Worm (Caenorhabditis elegans): ENCODE results near the gene egl-15.

DNA sequence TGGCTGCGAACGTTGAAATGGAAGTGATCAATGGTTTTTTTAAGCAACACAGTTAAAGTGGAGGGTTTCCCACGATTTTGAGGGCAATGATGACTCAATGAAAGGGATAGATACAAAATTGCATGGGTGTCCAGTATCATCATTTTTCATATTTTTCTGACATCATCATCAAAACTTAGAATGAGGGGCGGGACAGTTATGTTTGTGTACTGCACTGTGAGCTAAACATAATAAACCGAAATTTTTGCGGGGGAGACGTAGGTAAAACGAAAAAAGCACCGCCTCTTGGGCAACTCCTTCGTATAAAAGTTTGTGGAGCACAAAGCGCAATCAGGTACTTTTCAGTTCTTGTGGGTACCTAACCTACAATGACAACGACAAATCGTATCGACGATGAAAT lies 37.4 kb downstream of the egl-15 start, which contains the start of gene C09F12.2:
- TF ChIP-seq ZK546.5 (tag; optimal IDR thresholded peaks at IDR 0.05) (no peak), aly-2 (tag; optimal IDR thresholded peaks at IDR 0.05) (no peak), egl-27 (tag; optimal IDR thresholded peaks at IDR 0.05) (no peak), nhr-23 (tag; optimal IDR thresholded peaks at IDR 0.05) (no peak), fkh-2 (tag; optimal IDR thresholded peaks at IDR 0.05) (no peak), elt-1 (tag; optimal IDR thresholded peaks at IDR 0.05) (no peak), nhr-11 (tag; optimal IDR thresholded peaks at IDR 0.05) (no peak)

Measured in whole organism, L3 larva.